Worm (Caenorhabditis elegans): ENCODE measurements around the gene K03A1.4.

K03A1.4 gene

ce11 chrX:7289565-7289964 lies 9.0 kb downstream of the K03A1.4 start:
- TF ChIP-seq dao-5 (tag; optimal IDR thresholded peaks at IDR 0.05): no peak
- TF ChIP-seq him-1 (tag; optimal IDR thresholded peaks at IDR 0.05): no peak
- TF ChIP-seq W03F9.2 (tag; optimal IDR thresholded peaks at IDR 0.05): no peak

- TF ChIP-seq W03F9.2 (tag; optimal IDR thresholded peaks at IDR 0.05) (no peak), him-1 (tag; optimal IDR thresholded peaks at IDR 0.05) (peak; percentile 86)
Measured at ce11 chrX:7284724-7285184, 13.8 kb downstream of the K03A1.4 start.

ce11 chrX:7283136-7283535 lies 15.4 kb downstream of the K03A1.4 start:
- TF ChIP-seq dao-5 (tag; optimal IDR thresholded peaks at IDR 0.05) (no peak), him-1 (tag; optimal IDR thresholded peaks at IDR 0.05) (no peak), W03F9.2 (tag; optimal IDR thresholded peaks at IDR 0.05) (no peak)

- no peak for TF ChIP-seq W03F9.2 (tag; optimal IDR thresholded peaks at IDR 0.05)
- TF ChIP-seq dao-5 (tag; optimal IDR thresholded peaks at IDR 0.05): no peak
- TF ChIP-seq him-1 (tag; optimal IDR thresholded peaks at IDR 0.05): no peak
Measured at ce11 chrX:7281347-7281746, 17.2 kb downstream of the K03A1.4 start.

ce11 chrX:7279671-7280389 lies 18.7 kb downstream of the K03A1.4 start, which contains the start of gene unc-10:
TSS of gene unc-10 (minus strand) at chrX:7280322.
- TF ChIP-seq dao-5 (tag; optimal IDR thresholded peaks at IDR 0.05) (no peak), him-1 (tag; optimal IDR thresholded peaks at IDR 0.05) (no peak), W03F9.2 (tag; optimal IDR thresholded peaks at IDR 0.05) (no peak)

ce11 chrX:7278095-7278494 lies 20.5 kb downstream of the K03A1.4 start:
- TF ChIP-seq him-1 (tag; optimal IDR thresholded peaks at IDR 0.05): no peak
- TF ChIP-seq W03F9.2 (tag; optimal IDR thresholded peaks at IDR 0.05): no peak
- no peak for TF ChIP-seq dao-5 (tag; optimal IDR thresholded peaks at IDR 0.05)

- TF ChIP-seq W03F9.2 (tag; optimal IDR thresholded peaks at IDR 0.05) (no peak), him-1 (tag; optimal IDR thresholded peaks at IDR 0.05) (no peak), dao-5 (tag; optimal IDR thresholded peaks at IDR 0.05) (no peak)
Measured at ce11 chrX:7271968-7272367, 26.6 kb downstream of the K03A1.4 start, which contains the start of gene F46H5.11. TSS of gene F46H5.11 (minus strand) at chrX:7272068.

- TF ChIP-seq dao-5 (tag; optimal IDR thresholded peaks at IDR 0.05) (no peak), him-1 (tag; optimal IDR thresholded peaks at IDR 0.05) (no peak), W03F9.2 (tag; optimal IDR thresholded peaks at IDR 0.05) (no peak)
Measured at ce11 chrX:7269379-7269778, 29.2 kb downstream of the K03A1.4 start, which contains the start of gene grd-7. TSS of gene grd-7 (minus strand) at chrX:7269479.

ce11 chrX:7268965-7269364 lies 29.6 kb downstream of the K03A1.4 start:
- TF ChIP-seq dao-5 (tag; optimal IDR thresholded peaks at IDR 0.05): no peak
- no peak for TF ChIP-seq W03F9.2 (tag; optimal IDR thresholded peaks at IDR 0.05)
- TF ChIP-seq him-1 (tag; optimal IDR thresholded peaks at IDR 0.05): no peak

- TF ChIP-seq dao-5 (tag; optimal IDR thresholded peaks at IDR 0.05) (no peak), him-1 (tag; optimal IDR thresholded peaks at IDR 0.05) (no peak), W03F9.2 (tag; optimal IDR thresholded peaks at IDR 0.05) (no peak)
Measured at ce11 chrX:7265348-7265747, 33.2 kb downstream of the K03A1.4 start, which contains the start of gene F46H5.2. TSS of gene F46H5.2 (plus strand) at chrX:7265648.

ce11 chrX:7264591-7265306 lies 33.8 kb downstream of the K03A1.4 start:
- TF ChIP-seq W03F9.2 (tag; optimal IDR thresholded peaks at IDR 0.05) (no peak), dao-5 (tag; optimal IDR thresholded peaks at IDR 0.05) (no peak), him-1 (tag; optimal IDR thresholded peaks at IDR 0.05) (peak; percentile 84)

ce11 chrX:7260327-7261019 lies 38.1 kb downstream of the K03A1.4 start, which contains the start of gene lact-1:
TSS of gene lact-1 (minus strand) at chrX:7260377.
- TF ChIP-seq dao-5 (tag; optimal IDR thresholded peaks at IDR 0.05) (no peak), him-1 (tag; optimal IDR thresholded peaks at IDR 0.05) (no peak), W03F9.2 (tag; optimal IDR thresholded peaks at IDR 0.05) (no peak)

- TF ChIP-seq him-1 (tag; optimal IDR thresholded peaks at IDR 0.05) (no peak), W03F9.2 (tag; optimal IDR thresholded peaks at IDR 0.05) (no peak), dao-5 (tag; optimal IDR thresholded peaks at IDR 0.05) (no peak)
Measured at ce11 chrX:7256891-7257290, 41.7 kb downstream of the K03A1.4 start, which contains the start of gene F46H5.5. TSS of gene F46H5.5 (minus strand) at chrX:7256991.
